Fruit fly (Drosophila melanogaster): ENCODE results near the gene CG10877.

The CG10877 gene

dm6 chr3R:20594194-20595144 is 30.6 kb upstream of the CG10877 start (continued):
- TF ChIP-seq CG14667 (GFP tag; IDR thresholded peaks at IDR 0.05) (peak; percentile 79), CG10543 (GFP tag; optimal IDR thresholded peaks at IDR 0.05) (peak; percentile 72), zen2 (GFP tag; IDR thresholded peaks at IDR 0.05; ENCODE audit: partially characterized antibody) (no peak), CG18619 (GFP tag; optimal IDR thresholded peaks at IDR 0.05) (peak; percentile 85), ro (GFP tag; IDR thresholded peaks at IDR 0.05) (peak; percentile 42; the same call in 1 of the 2 replicates), Dip2 (GFP tag; IDR thresholded peaks at IDR 0.05) (no peak), CG10959 (GFP tag; IDR thresholded peaks at IDR 0.05) (peak; percentile 64; the same call in 1 of the 2 replicates), esg (GFP tag; conservative IDR thresholded peaks at IDR 0.05) (peak; percentile 66), wek (GFP tag; optimal IDR thresholded peaks at IDR 0.05) (no peak), zf30C (GFP tag; optimal IDR thresholded peaks at IDR 0.05) (peak; percentile 93), CG1024 (GFP tag; IDR thresholded peaks at IDR 0.05) (peak; percentile 49; the same call in 1 of the 2 replicates), mld (GFP tag; IDR thresholded peaks at IDR 0.05; ENCODE audit: partially characterized antibody) (no peak), slbo (GFP tag; IDR thresholded peaks at IDR 0.05) (peak; percentile 76), lov (optimal IDR thresholded peaks at IDR 0.05) (no peak), lov (GFP tag; IDR thresholded peaks at IDR 0.05) (0 out of 3 replicates have a peak, but pooled peaks have one; percentile 15), CG34224 (GFP tag; IDR thresholded peaks at IDR 0.05; ENCODE audit: partially characterized antibody) (no peak), CHES-1-like (GFP tag; optimal IDR thresholded peaks at IDR 0.05) (no peak), gem (tag; optimal IDR thresholded peaks at IDR 0.05) (peak; percentile 98), Meics (GFP tag; optimal IDR thresholded peaks at IDR 0.05) (peak; percentile 87), lilli (GFP tag; optimal IDR thresholded peaks at IDR 0.05) (peak; percentile 40), CG17328 (GFP tag; IDR thresholded peaks at IDR 0.05) (peak; percentile 82), tap (tag; optimal IDR thresholded peaks at IDR 0.05) (peak; percentile 84), gce (GFP tag; IDR thresholded peaks at IDR 0.05) (peak; percentile 74), Ssrp (tag; optimal IDR thresholded peaks at IDR 0.05) (peak; percentile 96), CG10274 (GFP tag; optimal IDR thresholded peaks at IDR 0.05) (peak; percentile 35), sqz (GFP tag; optimal IDR thresholded peaks at IDR 0.05) (peak; percentile 91), jing (GFP tag; optimal IDR thresholded peaks at IDR 0.05) (peak; percentile 11), CG8765 (GFP tag; IDR thresholded peaks at IDR 0.05) (no peak; the same call in 1 of the 2 replicates), Optix (GFP tag; IDR thresholded peaks at IDR 0.05) (peak; percentile 52; the same call in 1 of the 3 replicates), Pdp1 (GFP tag; optimal IDR thresholded peaks at IDR 0.05) (peak in 1 of 2 experiments; percentile 13), CG2712 (tag; optimal IDR thresholded peaks at IDR 0.05) (peak; percentile 98), CG15073 (GFP tag; optimal IDR thresholded peaks at IDR 0.05) (no peak), CG6175 (GFP tag; IDR thresholded peaks at IDR 0.05) (peak; percentile 7; the same call in 1 of the 3 replicates), CG11723 (GFP tag; optimal IDR thresholded peaks at IDR 0.05) (peak; percentile 66), tx (GFP tag; optimal IDR thresholded peaks at IDR 0.05) (no peak), CG6689 (GFP tag; IDR thresholded peaks at IDR 0.05) (peak; percentile 92), CG2202 (tag; optimal IDR thresholded peaks at IDR 0.05) (peak; percentile 81), bbx (GFP tag; IDR thresholded peaks at IDR 0.05; ENCODE audit: partially characterized antibody) (no peak), CG9932 (GFP tag; IDR thresholded peaks at IDR 0.05) (no peak), PHDP (tag; optimal IDR thresholded peaks at IDR 0.05) (peak; percentile 93), vnd (GFP tag; IDR thresholded peaks at IDR 0.05; ENCODE audit: partially characterized antibody) (no peak), E2f1 (GFP tag; IDR thresholded peaks at IDR 0.05) (peak; percentile 83), wdn (GFP tag; IDR thresholded peaks at IDR 0.05) (peak; percentile 46; the same call in 1 of the 2 replicates), CG14710 (tag; optimal IDR thresholded peaks at IDR 0.05) (peak; percentile 98), yki (optimal IDR thresholded peaks at IDR 0.05) (peak; percentile 20), CG11093 (GFP tag; IDR thresholded peaks at IDR 0.05) (peak; percentile 69; the same call in 2 of the 3 replicates), CG4854 (GFP tag; optimal IDR thresholded peaks at IDR 0.05) (no peak), CTCF (GFP tag; optimal IDR thresholded peaks at IDR 0.05) (peak; percentile 37), E2f2 (GFP tag; IDR thresholded peaks at IDR 0.05) (peak; percentile 53; the same call in 1 of the 2 replicates)
